Worm (Caenorhabditis elegans) whole organism, late embryonic: ENCODE measurements around the gene F21H7.5.

Experiments
- che-1 ChIP-seq: sonication (generic microtip); optimal IDR thresholded peaks from 2 replicates; lab custom pipeline; 2016; ENCODE audit warnings: mild to moderate bottlenecking, missing genetic modification characterization, missing compliant biosample characterization
- ets-4 ChIP-seq: sonication (generic microtip); optimal IDR thresholded peaks from 2 replicates; lab custom pipeline; 2016; ENCODE audit warnings: missing genetic modification characterization, missing compliant biosample characterization
- hlh-6 ChIP-seq: sonication (generic microtip); optimal IDR thresholded peaks from 2 replicates; lab custom pipeline; 2016; ENCODE audit warnings: missing genotype, missing genetic modification characterization, missing compliant biosample characterization
- nhr-11 ChIP-seq: fragments of 150-350 bp; optimal IDR thresholded peaks from 2 replicates; lab custom pipeline; 2014; ENCODE audit warnings: missing biosample characterization, missing genetic modification characterization
- pha-4 ChIP-seq: fragments of 150-350 bp; optimal IDR thresholded peaks from 2 replicates; lab custom pipeline; 2018; ENCODE audit warnings: missing biosample characterization, missing genetic modification reagents, missing genetic modification characterization
- rnt-1 ChIP-seq: sonication (generic microtip); optimal IDR thresholded peaks from 2 replicates; lab custom pipeline; 2016; ENCODE audit warnings: missing genetic modification characterization, missing compliant biosample characterization
- unc-86 ChIP-seq: sonication (generic microtip); optimal IDR thresholded peaks from 2 replicates; lab custom pipeline; 2016; ENCODE audit warnings: missing genetic modification characterization, missing compliant biosample characterization

ce11 chrV:16256395-16256794, 19.1 kb downstream of the F21H7.5 start, which contains the start of gene bgnt-1.3:
- TF ChIP-seq rnt-1: no peak
- no peak for TF ChIP-seq che-1 (tag; lab: Kevin White, UChicago)
- no peak for TF ChIP-seq hlh-6 (tag; lab: Kevin White, UChicago)
- TF ChIP-seq nhr-11 (tag; lab: Kevin White, UChicago): no peak
- no peak for TF ChIP-seq ets-4 (tag; lab: Kevin White, UChicago)
- no peak for TF ChIP-seq pha-4 (tag; lab: Kevin White, UChicago)
- no peak for TF ChIP-seq unc-86 (tag; lab: Kevin White, UChicago)
